Fruit fly (Drosophila melanogaster): ENCODE data around the gene emc.

emc gene

DNA sequence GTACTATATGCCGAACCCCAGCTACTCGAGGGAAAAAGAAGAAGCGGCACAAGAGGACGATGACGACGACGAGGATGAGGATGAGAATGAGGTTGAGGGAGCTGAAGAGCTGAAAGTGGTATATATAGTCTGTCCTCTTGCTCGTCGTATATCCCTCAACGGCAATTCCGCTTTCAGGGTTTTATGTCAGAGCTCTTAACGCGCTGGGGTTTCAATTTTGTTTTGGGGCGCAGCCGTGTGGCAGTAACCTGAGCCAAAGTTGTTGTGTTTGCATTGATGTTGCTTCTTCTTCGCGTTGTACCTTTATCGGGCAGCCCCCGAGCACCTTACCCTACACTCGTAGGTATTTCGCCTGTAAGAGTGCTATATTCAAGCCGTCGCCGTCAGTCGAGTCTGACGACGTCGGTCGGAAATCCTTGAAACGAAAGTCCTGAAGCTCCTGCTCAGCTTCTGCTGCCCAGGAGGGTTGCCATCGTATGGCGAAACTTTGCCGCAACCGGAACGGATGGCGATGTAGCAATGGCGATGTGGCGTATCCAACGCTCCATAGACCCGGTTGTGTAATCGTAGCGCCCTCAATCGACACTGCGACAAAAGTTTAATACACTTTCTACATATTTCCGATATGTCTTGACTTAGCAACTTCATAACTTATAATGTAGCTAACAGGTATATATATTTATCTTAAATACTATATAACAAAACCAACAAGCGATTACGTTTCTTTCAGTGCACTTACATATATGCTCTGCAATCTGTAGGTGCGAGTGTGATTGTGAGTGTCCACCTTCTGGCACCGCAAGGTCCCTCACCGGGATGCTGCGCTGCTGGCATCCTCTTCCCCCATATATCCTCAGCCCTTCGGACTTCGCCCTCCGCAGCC, 44.3 kb upstream of the emc start (continued):
- TF ChIP-seq Hmr (GFP tag; optimal IDR thresholded peaks at IDR 0.05) = peak; percentile 35
- TF ChIP-seq tgo (GFP tag; IDR thresholded peaks at IDR 0.05) = peak; percentile 50; the same call in 2 of the 3 replicates
- TF ChIP-seq Atf6 (GFP tag; IDR thresholded peaks at IDR 0.05) = peak; percentile 32; the same call in 1 of the 2 replicates
- peak; percentile 15 for TF ChIP-seq CG4424 (GFP tag; optimal IDR thresholded peaks at IDR 0.05)
- 0 out of 2 replicates have a peak, but pooled peaks have one; percentile 6 for TF ChIP-seq crol (GFP tag; IDR thresholded peaks at IDR 0.05)
- TF ChIP-seq stc (GFP tag; IDR thresholded peaks at IDR 0.05) = 0 out of 2 replicates have a peak, but pooled peaks have one; percentile 42
- peak; percentile 3 for TF ChIP-seq Hsf (GFP tag; optimal IDR thresholded peaks at IDR 0.05)
- peak; percentile 44 for TF ChIP-seq CG11504 (tag; optimal IDR thresholded peaks at IDR 0.05)
- TF ChIP-seq Sox102F (GFP tag; optimal IDR thresholded peaks at IDR 0.05) = peak; percentile 56
- TF ChIP-seq CG14860 (GFP tag; IDR thresholded peaks at IDR 0.05; ENCODE audit: partially characterized antibody) = no peak
- peak in 1 of 2 experiments; percentile 54 for TF ChIP-seq Hr51 (GFP tag; optimal IDR thresholded peaks at IDR 0.05)
- peak; percentile 44; the same call in 1 of the 3 replicates for TF ChIP-seq CG17361 (GFP tag; IDR thresholded peaks at IDR 0.05)
- peak; percentile 37 for TF ChIP-seq CG12391 (tag; optimal IDR thresholded peaks at IDR 0.05)
- peak; percentile 64; the same call in 1 of the 2 replicates for TF ChIP-seq vvl (GFP tag; IDR thresholded peaks at IDR 0.05)
- peak; percentile 36 for TF ChIP-seq unpg (GFP tag; optimal IDR thresholded peaks at IDR 0.05)
- peak; percentile 10 for TF ChIP-seq Six4 (GFP tag; optimal IDR thresholded peaks at IDR 0.05)
- TF ChIP-seq CG1024 (GFP tag; IDR thresholded peaks at IDR 0.05) = peak; percentile 52; the same call in 1 of the 2 replicates
- peak; percentile 4 for TF ChIP-seq CG5245 (GFP tag; optimal IDR thresholded peaks at IDR 0.05)
- TF ChIP-seq CG8388 (GFP tag; optimal IDR thresholded peaks at IDR 0.05) = no peak
- TF ChIP-seq CG17359 (tag; optimal IDR thresholded peaks at IDR 0.05) = peak; percentile 68
- TF ChIP-seq klu (GFP tag; IDR thresholded peaks at IDR 0.05) = 0 out of 2 replicates have a peak, but pooled peaks have one; percentile 38
- no peak for TF ChIP-seq Gug (GFP tag; IDR thresholded peaks at IDR 0.05)
- peak; percentile 37 for TF ChIP-seq phol (tag; optimal IDR thresholded peaks at IDR 0.05)
- 0 out of 2 replicates have a peak, but pooled peaks have one; percentile 35 for TF ChIP-seq lmd (GFP tag; IDR thresholded peaks at IDR 0.05)
- no peak for TF ChIP-seq salm (tag; optimal IDR thresholded peaks at IDR 0.05)
- no peak for TF ChIP-seq zf30C (GFP tag; optimal IDR thresholded peaks at IDR 0.05)
- TF ChIP-seq otp (GFP tag; IDR thresholded peaks at IDR 0.05) = peak; percentile 59; the same call in 1 of the 3 replicates
- TF ChIP-seq exex (tag; optimal IDR thresholded peaks at IDR 0.05) = no peak
- TF ChIP-seq zfh1 (GFP tag; IDR thresholded peaks at IDR 0.05) = peak; percentile 46; the same call in 2 of the 3 replicates
- no peak for TF ChIP-seq mld (GFP tag; IDR thresholded peaks at IDR 0.05; ENCODE audit: partially characterized antibody)
- peak; percentile 5 for TF ChIP-seq CG18262 (tag; optimal IDR thresholded peaks at IDR 0.05)
- peak; percentile 76 for TF ChIP-seq Ada2b (GFP tag; IDR thresholded peaks at IDR 0.05)
- no peak for TF ChIP-seq CG13624 (GFP tag; optimal IDR thresholded peaks at IDR 0.05)
- TF ChIP-seq HLH3B (GFP tag; IDR thresholded peaks at IDR 0.05) = 0 out of 2 replicates have a peak, but pooled peaks have one; percentile 12
- TF ChIP-seq CG2678 (tag; optimal IDR thresholded peaks at IDR 0.05) = peak; percentile 13
- 0 out of 3 replicates have a peak, but pooled peaks have one; percentile 33 for TF ChIP-seq CG34422 (GFP tag; IDR thresholded peaks at IDR 0.05)
- TF ChIP-seq chinmo (GFP tag; IDR thresholded peaks at IDR 0.05; ENCODE audit: partially characterized antibody) = no peak
- peak; percentile 60 for TF ChIP-seq Ptx1 (GFP tag; IDR thresholded peaks at IDR 0.05)
- TF ChIP-seq gcm2 (GFP tag; optimal IDR thresholded peaks at IDR 0.05) = no peak
- 0 out of 2 replicates have a peak, but pooled peaks have one; percentile 7 for TF ChIP-seq E2f2 (GFP tag; IDR thresholded peaks at IDR 0.05)
- TF ChIP-seq cato (GFP tag; optimal IDR thresholded peaks at IDR 0.05; ENCODE audit: borderline replicate concordance) = no peak
- TF ChIP-seq CG12769 (tag; optimal IDR thresholded peaks at IDR 0.05) = peak; percentile 40
- TF ChIP-seq B-H1 (GFP tag; IDR thresholded peaks at IDR 0.05) = peak; percentile 38; the same call in 1 of the 3 replicates
- no peak for TF ChIP-seq wdn (GFP tag; IDR thresholded peaks at IDR 0.05)
- 0 out of 3 replicates have a peak, but pooled peaks have one; percentile 11 for TF ChIP-seq CG11695 (GFP tag; IDR thresholded peaks at IDR 0.05)
- TF ChIP-seq CG31441 (GFP tag; IDR thresholded peaks at IDR 0.05) = peak; percentile 45; the same call in 1 of the 2 replicates
- TF ChIP-seq dmrt99B (tag; optimal IDR thresholded peaks at IDR 0.05) = peak; percentile 48
